Worm (Caenorhabditis elegans): Measurements from ENCODE around the gene cyh-1.

cyh-1 gene

ce11 chrII:3524097-3524496, 19.3 kb downstream of the cyh-1 start, which contains the start of gene col-72:
TSS of gene col-72 (minus strand) at chrII:3524197.
- no peak for TF ChIP-seq hmg-4 (GFP tag; optimal IDR thresholded peaks at IDR 0.05)
- TF ChIP-seq scrt-1 (GFP tag; IDR thresholded peaks at IDR 0.05): no peak
- no peak for TF ChIP-seq tra-4 (tag; optimal IDR thresholded peaks at IDR 0.05)
- TF ChIP-seq ama-1 (optimal IDR thresholded peaks at IDR 0.05): no peak
- no peak for TF ChIP-seq tbx-37 (GFP tag; conservative IDR thresholded peaks at IDR 0.05)
- TF ChIP-seq hmbx-1 (tag; optimal IDR thresholded peaks at IDR 0.05): no peak
- TF ChIP-seq hnd-1 (tag; optimal IDR thresholded peaks at IDR 0.05): no peak
- no peak for TF ChIP-seq ceh-13 (GFP tag; optimal IDR thresholded peaks at IDR 0.05)
- TF ChIP-seq B0310.2 (tag; optimal IDR thresholded peaks at IDR 0.05): no peak
- TF ChIP-seq flt-1 (GFP tag; IDR thresholded peaks at IDR 0.05): no peak
- no peak for TF ChIP-seq aly-1 (tag; optimal IDR thresholded peaks at IDR 0.05)
- TF ChIP-seq tbx-11 (GFP tag; IDR thresholded peaks at IDR 0.05): no peak

DNA sequence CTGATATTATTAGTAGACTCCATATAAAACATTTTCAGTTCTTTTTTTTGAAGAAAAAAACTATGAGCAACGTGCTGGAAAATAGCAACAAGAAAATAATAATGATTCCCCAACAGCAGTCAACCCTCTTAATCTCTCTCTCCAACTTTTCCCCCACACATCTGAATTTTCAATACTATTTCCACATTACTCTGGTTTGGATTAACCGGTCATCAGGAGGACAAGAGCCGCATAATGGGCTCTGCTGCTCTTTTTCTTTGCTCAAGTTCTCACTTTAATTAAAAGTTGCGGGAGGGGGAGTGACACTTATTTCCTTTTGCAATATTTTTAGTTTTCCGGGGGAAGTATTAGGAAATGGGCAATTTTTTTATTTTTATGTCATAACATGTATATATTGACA, 22.6 kb downstream of the cyh-1 start:
- TF ChIP-seq flt-1 (GFP tag; IDR thresholded peaks at IDR 0.05): no peak
- no peak for TF ChIP-seq sea-1 (GFP tag; conservative IDR thresholded peaks at IDR 0.05)
- no peak for TF ChIP-seq tbx-37 (GFP tag; conservative IDR thresholded peaks at IDR 0.05)
- TF ChIP-seq F13C5.2 (tag; optimal IDR thresholded peaks at IDR 0.05): no peak
- TF ChIP-seq ceh-13 (GFP tag; optimal IDR thresholded peaks at IDR 0.05): no peak
- no peak for TF ChIP-seq aly-1 (tag; optimal IDR thresholded peaks at IDR 0.05)
- TF ChIP-seq hnd-1 (tag; optimal IDR thresholded peaks at IDR 0.05): no peak
- no peak for TF ChIP-seq scrt-1 (GFP tag; IDR thresholded peaks at IDR 0.05)
- TF ChIP-seq hmg-4 (GFP tag; optimal IDR thresholded peaks at IDR 0.05): no peak
- TF ChIP-seq B0310.2 (tag; optimal IDR thresholded peaks at IDR 0.05): no peak
- TF ChIP-seq hmbx-1 (tag; optimal IDR thresholded peaks at IDR 0.05): no peak
- no peak for TF ChIP-seq pes-1 (GFP tag; IDR thresholded peaks at IDR 0.05)
- TF ChIP-seq ceh-36 (tag; optimal IDR thresholded peaks at IDR 0.05): no peak
- TF ChIP-seq tra-4 (tag; optimal IDR thresholded peaks at IDR 0.05): no peak
- no peak for TF ChIP-seq tbx-11 (GFP tag; IDR thresholded peaks at IDR 0.05)
- no peak for TF ChIP-seq ets-7 (tag; optimal IDR thresholded peaks at IDR 0.05)

DNA sequence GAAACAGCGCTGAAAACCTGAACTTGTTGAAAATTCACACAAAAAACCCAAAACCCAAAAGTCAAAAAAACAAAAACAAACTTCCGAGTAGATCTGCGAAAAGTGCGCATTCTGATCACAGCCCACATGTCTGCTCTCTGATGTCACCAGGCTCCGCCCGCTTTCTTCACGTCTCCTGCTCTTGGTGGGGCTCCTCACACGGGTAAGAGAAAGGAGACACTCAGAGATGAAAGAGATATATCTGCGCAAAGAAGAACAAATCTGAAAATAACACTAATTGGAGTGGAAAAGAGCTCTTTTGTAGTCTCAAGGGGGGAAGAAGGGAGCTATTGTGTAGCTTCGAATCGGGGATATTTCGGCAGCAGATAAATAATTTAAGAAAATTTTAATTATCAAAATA, 23.4 kb downstream of the cyh-1 start, which contains the start of gene ncs-6:
TSS of gene ncs-6 (minus strand) at position 261 of the 400 bp plus-strand sequence.
- TF ChIP-seq tra-4 (tag; optimal IDR thresholded peaks at IDR 0.05): no peak
- TF ChIP-seq ceh-13 (GFP tag; optimal IDR thresholded peaks at IDR 0.05): no peak
- TF ChIP-seq pes-1 (GFP tag; IDR thresholded peaks at IDR 0.05): no peak
- TF ChIP-seq F13C5.2 (tag; optimal IDR thresholded peaks at IDR 0.05): no peak
- TF ChIP-seq tbx-11 (GFP tag; IDR thresholded peaks at IDR 0.05): no peak
- TF ChIP-seq hmbx-1 (tag; optimal IDR thresholded peaks at IDR 0.05): no peak
- no peak for TF ChIP-seq aly-1 (tag; optimal IDR thresholded peaks at IDR 0.05)
- TF ChIP-seq flt-1 (GFP tag; IDR thresholded peaks at IDR 0.05): no peak
- TF ChIP-seq sea-1 (GFP tag; conservative IDR thresholded peaks at IDR 0.05): no peak
- TF ChIP-seq hmg-4 (GFP tag; optimal IDR thresholded peaks at IDR 0.05): no peak
- TF ChIP-seq tbx-37 (GFP tag; conservative IDR thresholded peaks at IDR 0.05): no peak
- no peak for TF ChIP-seq hnd-1 (tag; optimal IDR thresholded peaks at IDR 0.05)
- TF ChIP-seq B0310.2 (tag; optimal IDR thresholded peaks at IDR 0.05): no peak
- TF ChIP-seq scrt-1 (GFP tag; IDR thresholded peaks at IDR 0.05): no peak
- no peak for TF ChIP-seq ets-7 (tag; optimal IDR thresholded peaks at IDR 0.05)
- TF ChIP-seq ceh-36 (tag; optimal IDR thresholded peaks at IDR 0.05): no peak

DNA sequence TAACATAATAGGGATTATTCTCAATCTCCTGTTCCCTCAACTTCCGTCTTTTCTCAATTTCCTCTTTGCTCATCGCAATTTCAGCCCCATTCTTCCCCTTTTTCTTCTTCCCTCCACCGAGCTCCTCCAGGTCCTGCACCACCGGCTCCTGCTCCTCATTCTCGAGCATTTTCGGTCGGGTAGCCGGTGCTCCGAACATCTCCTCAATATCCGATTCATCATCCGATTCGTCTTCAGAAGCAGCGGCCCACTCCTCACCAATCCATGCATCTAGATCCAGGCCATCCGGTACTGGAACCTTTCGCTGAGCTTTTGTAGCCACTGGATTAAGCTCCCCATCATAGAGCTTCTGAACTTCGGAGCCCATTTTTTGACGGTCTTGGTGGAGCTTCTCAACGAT, 35.3 kb downstream of the cyh-1 start:
- no peak for TF ChIP-seq hmbx-1 (tag; optimal IDR thresholded peaks at IDR 0.05)
- no peak for TF ChIP-seq ama-1 (optimal IDR thresholded peaks at IDR 0.05)

DNA sequence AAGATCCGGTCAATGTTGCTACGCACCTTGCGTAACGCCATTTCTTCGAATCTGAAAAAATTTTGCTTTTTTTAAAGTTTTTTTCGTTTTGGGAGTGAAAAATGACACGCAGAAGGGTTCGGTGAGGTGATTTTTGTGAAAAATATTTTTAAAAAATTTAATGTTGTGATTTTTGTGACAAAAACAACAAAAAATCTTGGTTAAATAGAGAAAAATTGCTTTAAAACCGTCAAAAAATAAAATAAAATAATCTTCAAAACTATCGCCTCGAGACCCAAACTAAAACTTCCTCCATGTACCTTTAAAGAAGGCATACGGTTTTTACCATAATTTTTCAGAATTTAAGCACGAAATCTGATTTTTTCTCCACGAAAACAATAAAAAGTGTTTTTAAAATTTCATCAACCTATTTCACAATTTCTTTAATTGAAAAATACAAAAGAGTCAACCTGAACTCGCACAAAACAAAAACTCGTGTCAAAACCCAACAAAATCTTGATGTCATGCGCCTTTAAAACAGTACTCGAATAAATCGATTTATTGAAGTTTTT, 41.6 kb downstream of the cyh-1 start, which contains the start of gene apd-3:
TSS of gene apd-3 (minus strand) at position 51 of the 551 bp plus-strand sequence.
- TF ChIP-seq ets-7 (tag; optimal IDR thresholded peaks at IDR 0.05) (no peak), hmg-4 (GFP tag; optimal IDR thresholded peaks at IDR 0.05) (no peak), ceh-36 (tag; optimal IDR thresholded peaks at IDR 0.05) (no peak), tra-4 (tag; optimal IDR thresholded peaks at IDR 0.05) (no peak), pes-1 (GFP tag; IDR thresholded peaks at IDR 0.05) (no peak), hnd-1 (tag; optimal IDR thresholded peaks at IDR 0.05) (no peak), tbx-37 (GFP tag; conservative IDR thresholded peaks at IDR 0.05) (no peak), ama-1 (optimal IDR thresholded peaks at IDR 0.05) (no peak), ceh-13 (GFP tag; optimal IDR thresholded peaks at IDR 0.05) (no peak)

- TF ChIP-seq hmg-4 (GFP tag; optimal IDR thresholded peaks at IDR 0.05) (peak; percentile 54), hnd-1 (tag; optimal IDR thresholded peaks at IDR 0.05) (no peak), tbx-37 (GFP tag; conservative IDR thresholded peaks at IDR 0.05) (0 out of 2 replicates have a peak, but pooled peaks have one; percentile 6)
Measured at ce11 chrII:3547282-3547681, 42.5 kb downstream of the cyh-1 start.

DNA sequence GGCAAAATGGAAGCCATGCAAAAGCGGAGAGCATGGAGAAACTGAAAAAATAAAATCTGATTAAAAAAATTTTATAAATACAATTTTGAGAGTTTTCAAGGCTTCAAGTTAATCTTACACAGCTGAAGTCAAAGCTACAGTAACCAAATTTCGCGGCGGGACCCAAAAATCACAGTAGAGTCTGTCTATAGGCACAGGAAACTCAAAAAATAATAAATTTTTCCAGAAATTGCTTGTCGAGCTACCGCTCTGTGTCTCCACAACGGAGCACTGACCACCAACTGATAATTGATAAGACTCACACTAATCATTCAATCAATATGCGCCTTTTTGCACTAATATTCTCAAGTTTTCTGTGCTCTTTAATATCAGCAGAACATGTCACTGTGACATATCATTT, 45.5 kb downstream of the cyh-1 start, which contains the start of gene W10G11.19:
TSS of gene W10G11.19 (plus strand) at position 301 of the 400 bp plus-strand sequence.
- TF ChIP-seq F13C5.2 (tag; optimal IDR thresholded peaks at IDR 0.05) (no peak), B0310.2 (tag; optimal IDR thresholded peaks at IDR 0.05) (no peak), hnd-1 (tag; optimal IDR thresholded peaks at IDR 0.05) (no peak), tra-4 (tag; optimal IDR thresholded peaks at IDR 0.05) (no peak), hmbx-1 (tag; optimal IDR thresholded peaks at IDR 0.05) (no peak), hmg-4 (GFP tag; optimal IDR thresholded peaks at IDR 0.05) (no peak), ama-1 (optimal IDR thresholded peaks at IDR 0.05) (no peak), tbx-37 (GFP tag; conservative IDR thresholded peaks at IDR 0.05) (no peak), flt-1 (GFP tag; IDR thresholded peaks at IDR 0.05) (no peak), aly-1 (tag; optimal IDR thresholded peaks at IDR 0.05) (no peak), ceh-13 (GFP tag; optimal IDR thresholded peaks at IDR 0.05) (no peak), ceh-36 (tag; optimal IDR thresholded peaks at IDR 0.05) (no peak), sea-1 (GFP tag; conservative IDR thresholded peaks at IDR 0.05) (no peak), ets-7 (tag; optimal IDR thresholded peaks at IDR 0.05) (no peak), scrt-1 (GFP tag; IDR thresholded peaks at IDR 0.05) (no peak), tbx-11 (GFP tag; IDR thresholded peaks at IDR 0.05) (no peak), pes-1 (GFP tag; IDR thresholded peaks at IDR 0.05) (no peak)
